Worm (Caenorhabditis elegans): ENCODE data around the gene ZK892.5.

ce11 chrII:10056545-10057038 lies 48.6 kb downstream of the ZK892.5 start, which contains the start of gene C18D1.2:
- TF ChIP-seq nhr-12 (tag; optimal IDR thresholded peaks at IDR 0.05), result no peak
- TF ChIP-seq nhr-76 (tag; optimal IDR thresholded peaks at IDR 0.05), result no peak
- TF ChIP-seq elt-3 (tag; optimal IDR thresholded peaks at IDR 0.05), result no peak
- TF ChIP-seq cnd-1 (tag; optimal IDR thresholded peaks at IDR 0.05), result no peak
- no peak for TF ChIP-seq snpc-4 (tag; optimal IDR thresholded peaks at IDR 0.05)
- TF ChIP-seq unc-62 (GFP tag; optimal IDR thresholded peaks at IDR 0.05), result no peak
- no peak for TF ChIP-seq lin-13 (tag; optimal IDR thresholded peaks at IDR 0.05)
- no peak for TF ChIP-seq flh-1 (GFP tag; optimal IDR thresholded peaks at IDR 0.05)
- TF ChIP-seq blmp-1 (tag; optimal IDR thresholded peaks at IDR 0.05), result no peak
- no peak for TF ChIP-seq unc-39 (tag; optimal IDR thresholded peaks at IDR 0.05)
- no peak for TF ChIP-seq lin-32 (GFP tag; optimal IDR thresholded peaks at IDR 0.05)
- no peak for TF ChIP-seq ceh-39 (tag; optimal IDR thresholded peaks at IDR 0.05)
- no peak for TF ChIP-seq elt-1 (tag; optimal IDR thresholded peaks at IDR 0.05; ENCODE audit: borderline replicate concordance, insufficient read depth)
- no peak for TF ChIP-seq ces-1 (GFP tag; optimal IDR thresholded peaks at IDR 0.05)

Measured in whole organism, mixed stage, embryonic.